Worm (Caenorhabditis elegans) whole organism, L2 larva: ENCODE results near the gene tbc-14.

Experiments
- F13H6.1 ChIP-seq: sonication (generic microtip); optimal IDR thresholded peaks from 2 replicates; lab custom pipeline; 2016; ENCODE audit warnings: missing genetic modification characterization, missing compliant biosample characterization
- R02D3.7 ChIP-seq: fragments of 150-350 bp; optimal IDR thresholded peaks from 2 replicates; lab custom pipeline; 2014; ENCODE audit warnings: missing biosample characterization, missing genetic modification characterization
- ZK546.5 ChIP-seq: sonication (generic microtip); optimal IDR thresholded peaks from 2 replicates; lab custom pipeline; 2017; ENCODE audit warnings: missing biosample characterization, missing genetic modification characterization
- ama-1 ChIP-seq: fragments of 150-350 bp; optimal IDR thresholded peaks from 2 replicates; lab custom pipeline; 2018; ENCODE audit warnings: inconsistent platforms
- blmp-1 ChIP-seq: sonication (generic microtip); optimal IDR thresholded peaks from 2 replicates; lab custom pipeline; 2017; ENCODE audit warnings: missing genetic modification characterization, mild to moderate bottlenecking, missing compliant biosample characterization, antibody characterized with exemption, moderate library complexity; ENCODE audit not compliant: insufficient read depth
- ceh-16 ChIP-seq: fragments of 150-350 bp; optimal IDR thresholded peaks from 2 replicates; lab custom pipeline; 2014; ENCODE audit warnings: missing biosample characterization, missing genetic modification characterization
- ceh-82 ChIP-seq: fragments of 150-350 bp; optimal IDR thresholded peaks from 2 replicates; lab custom pipeline; 2014; ENCODE audit warnings: missing biosample characterization, missing genetic modification characterization
- dmd-4 ChIP-seq: sonication (generic microtip); optimal IDR thresholded peaks from 2 replicates; lab custom pipeline; 2017; ENCODE audit warnings: missing biosample characterization, missing genetic modification characterization
- egl-27 ChIP-seq: sonication (generic microtip); optimal IDR thresholded peaks from 3 replicates; lab custom pipeline; 2017; ENCODE audit warnings: missing biosample characterization, missing genetic modification reagents, missing genetic modification characterization
- elt-1 ChIP-seq: fragments of 150-350 bp; optimal IDR thresholded peaks from 2 replicates; lab custom pipeline; 2014; ENCODE audit warnings: missing biosample characterization, missing genetic modification characterization
- elt-3 ChIP-seq: sonication (generic microtip); optimal IDR thresholded peaks from 2 replicates; lab custom pipeline; 2017; ENCODE audit warnings: missing biosample characterization, missing genetic modification characterization
- fos-1 ChIP-seq: fragments of 150-350 bp; optimal IDR thresholded peaks from 2 replicates; lab custom pipeline; 2014; ENCODE audit warnings: missing biosample characterization, missing genetic modification characterization
- gmeb-1 ChIP-seq: fragments of 150-350 bp; optimal IDR thresholded peaks from 2 replicates; lab custom pipeline; 2014; ENCODE audit warnings: missing biosample characterization, missing genetic modification characterization
- lin-11 ChIP-seq: fragments of 150-350 bp; sonication (generic microtip); optimal IDR thresholded peaks from 2 replicates; lab custom pipeline; 2014; ENCODE audit warnings: missing biosample characterization, missing genetic modification characterization, inconsistent platforms, mixed read lengths
- lin-13 ChIP-seq: fragments of 150-350 bp; optimal IDR thresholded peaks from 2 replicates; lab custom pipeline; 2014; ENCODE audit warnings: missing biosample characterization, missing genetic modification reagents, missing genetic modification characterization
- lsy-2 ChIP-seq, 2 experiments: fragments of 150-350 bp in 1 of 2; sonication (generic microtip) in 1 of 2; optimal IDR thresholded peaks; 2 replicates each; lab custom pipeline; 2014 to 2017; ENCODE audit warnings: missing biosample characterization in 2 of 2, missing genetic modification characterization in 2 of 2
- mab-5 ChIP-seq: fragments of 150-350 bp; optimal IDR thresholded peaks from 2 replicates; lab custom pipeline; 2014; ENCODE audit warnings: missing biosample characterization, missing genetic modification characterization
- mbf-1 ChIP-seq: sonication (generic microtip); optimal IDR thresholded peaks from 2 replicates; lab custom pipeline; 2017; ENCODE audit warnings: missing biosample characterization, missing genetic modification characterization
- mdl-1 ChIP-seq, 2 experiments: fragments of 150-350 bp in 1 of 2; sonication (generic microtip) in 1 of 2; optimal IDR thresholded peaks; 2 replicates each; lab custom pipeline; 2017; ENCODE audit warnings: missing biosample characterization in 2 of 2, missing genetic modification characterization in 2 of 2
- nhr-10 ChIP-seq: sonication (generic microtip); optimal IDR thresholded peaks from 2 replicates; lab custom pipeline; 2017; ENCODE audit warnings: missing biosample characterization, missing genetic modification characterization
- nhr-11 ChIP-seq: fragments of 150-350 bp; optimal IDR thresholded peaks from 2 replicates; lab custom pipeline; 2014; ENCODE audit warnings: missing biosample characterization, missing genetic modification characterization
- nhr-129 ChIP-seq: fragments of 150-350 bp; optimal IDR thresholded peaks from 2 replicates; lab custom pipeline; 2014; ENCODE audit warnings: missing biosample characterization, missing genetic modification characterization
- nhr-21 ChIP-seq: fragments of 150-350 bp; optimal IDR thresholded peaks from 2 replicates; lab custom pipeline; 2014; ENCODE audit warnings: missing biosample characterization, missing genetic modification characterization
- nhr-23 ChIP-seq: fragments of 150-350 bp; optimal IDR thresholded peaks from 2 replicates; lab custom pipeline; 2014; ENCODE audit warnings: missing biosample characterization, missing genetic modification reagents, missing genetic modification characterization
- nhr-25 ChIP-seq: fragments of 150-350 bp; sonication (generic microtip); optimal IDR thresholded peaks from 3 replicates; lab custom pipeline; 2014; ENCODE audit warnings: missing biosample characterization, missing genetic modification characterization
- nhr-6 ChIP-seq: fragments of 150-350 bp; optimal IDR thresholded peaks from 2 replicates; lab custom pipeline; 2014; ENCODE audit warnings: missing biosample characterization, missing genetic modification characterization
- nhr-77 ChIP-seq: fragments of 150-350 bp; optimal IDR thresholded peaks from 2 replicates; lab custom pipeline; 2014; ENCODE audit warnings: missing biosample characterization, missing genetic modification characterization
- peb-1 ChIP-seq: fragments of 150-350 bp; optimal IDR thresholded peaks from 2 replicates; lab custom pipeline; 2014; ENCODE audit warnings: missing biosample characterization, missing genetic modification characterization
- sem-4 ChIP-seq: fragments of 150-350 bp; optimal IDR thresholded peaks from 2 replicates; lab custom pipeline; 2014; ENCODE audit warnings: missing biosample characterization, missing genetic modification reagents, missing genetic modification characterization
- skn-1 ChIP-seq: sonication (generic microtip); optimal IDR thresholded peaks from 2 replicates; lab custom pipeline; 2017; ENCODE audit warnings: missing biosample characterization, missing genetic modification characterization
- sma-3 ChIP-seq: sonication (generic microtip); optimal IDR thresholded peaks from 2 replicates; lab custom pipeline; 2016; ENCODE audit warnings: missing genetic modification reagents, missing genetic modification characterization, missing compliant biosample characterization
- sma-9 ChIP-seq, 2 experiments: fragments of 150-350 bp in 1 of 2; sonication (generic microtip) in 1 of 2; optimal IDR thresholded peaks; 2 replicates each; lab custom pipeline; 2014 to 2016; ENCODE audit warnings: missing genetic modification characterization in 2 of 2, mild to moderate bottlenecking in 1 of 2, missing biosample characterization in 1 of 2, missing compliant biosample characterization in 1 of 2, missing genetic modification reagents in 1 of 2, moderate library complexity in 1 of 2
- unc-39 ChIP-seq: fragments of 150-350 bp; optimal IDR thresholded peaks from 2 replicates; lab custom pipeline; 2014; ENCODE audit warnings: missing biosample characterization, missing genetic modification characterization
- zag-1 ChIP-seq: fragments of 150-350 bp; optimal IDR thresholded peaks from 2 replicates; lab custom pipeline; 2014; ENCODE audit warnings: missing biosample characterization, missing genetic modification characterization
- ztf-1 ChIP-seq: fragments of 200-800 bp; sonication (Bioruptor generic); conservative IDR thresholded peaks from 2 replicates; pipeline ENCODE4 v1.3.6; 2022; ENCODE audit warnings: missing genetic modification characterization, missing compliant biosample characterization
- ztf-4 ChIP-seq: fragments of 150-350 bp; optimal IDR thresholded peaks from 2 replicates; lab custom pipeline; 2014; ENCODE audit warnings: missing biosample characterization, missing genetic modification characterization

tbc-14 gene

ce11 chrII:13485119-13485518 lies 37.7 kb upstream of the tbc-14 start:
- TF ChIP-seq nhr-129 (no peak), peb-1 (tag; lab: Kevin White, UChicago) (no peak), nhr-6 (tag; lab: Kevin White, UChicago) (no peak), mdl-1 (tag; optimal IDR thresholded peaks at IDR 0.05; lab: Kevin White, UChicago) (no peak), dmd-4 (tag; lab: Kevin White, UChicago) (no peak), skn-1 (no peak), blmp-1 (tag; lab: Kevin White, UChicago) (no peak), lsy-2 (tag; optimal IDR thresholded peaks at IDR 0.05; lab: Kevin White, UChicago) (no peak), F13H6.1 (tag; lab: Kevin White, UChicago) (no peak), ztf-4 (tag; lab: Kevin White, UChicago) (no peak), elt-1 (no peak), elt-3 (tag; lab: Kevin White, UChicago) (no peak), nhr-11 (no peak), unc-39 (tag; lab: Kevin White, UChicago) (no peak), ama-1 (lab: Kevin White, UChicago) (no peak), fos-1 (tag; lab: Kevin White, UChicago) (no peak), nhr-10 (no peak), gmeb-1 (no peak)

- TF ChIP-seq peb-1 (tag; lab: Kevin White, UChicago) (no peak), elt-1 (no peak), nhr-23 (no peak), ama-1 (lab: Kevin White, UChicago) (no peak), dmd-4 (tag; lab: Kevin White, UChicago) (no peak), ztf-1 (GFP tag; lab: Robert Waterston, UW) (no peak), sma-9 (GFP tag; optimal IDR thresholded peaks at IDR 0.05; lab: Kevin White, UChicago) (no peak), sma-9 (tag; optimal IDR thresholded peaks at IDR 0.05; lab: Kevin White, UChicago) (no peak), nhr-21 (tag; lab: Kevin White, UChicago) (no peak), unc-39 (tag; lab: Kevin White, UChicago) (no peak), nhr-77 (tag; lab: Kevin White, UChicago) (no peak), nhr-25 (tag; lab: Kevin White, UChicago) (no peak), gmeb-1 (no peak), nhr-129 (no peak), nhr-11 (no peak), ZK546.5 (tag; lab: Kevin White, UChicago) (no peak), R02D3.7 (tag; lab: Kevin White, UChicago) (no peak)
Observed at ce11 chrII:13484108-13484507, 36.7 kb upstream of the tbc-14 start.

- TF ChIP-seq ztf-4 (tag; lab: Kevin White, UChicago) (no peak), elt-3 (tag; lab: Kevin White, UChicago) (no peak), mbf-1 (tag; lab: Kevin White, UChicago) (no peak), zag-1 (tag; lab: Kevin White, UChicago) (no peak), mab-5 (tag; lab: Kevin White, UChicago) (no peak), lin-11 (tag; lab: Kevin White, UChicago) (no peak), sem-4 (tag; lab: Kevin White, UChicago) (no peak)
Observed at ce11 chrII:13481781-13482455, 34.5 kb upstream of the tbc-14 start, which contains the start of gene E01G4.6. Gene E01G4.6 (plus strand): TSS chrII:13482405.

- TF ChIP-seq egl-27 (tag; lab: Kevin White, UChicago): no peak
- no peak for TF ChIP-seq dmd-4 (tag; lab: Kevin White, UChicago)
- no peak for TF ChIP-seq unc-39 (tag; lab: Kevin White, UChicago)
- no peak for TF ChIP-seq gmeb-1
- TF ChIP-seq lsy-2 (tag; optimal IDR thresholded peaks at IDR 0.05; lab: Kevin White, UChicago): no peak
- no peak for TF ChIP-seq ztf-4 (tag; lab: Kevin White, UChicago)
- no peak for TF ChIP-seq lin-13
- TF ChIP-seq nhr-10: no peak
- TF ChIP-seq ceh-82: no peak
- TF ChIP-seq mab-5 (tag; lab: Kevin White, UChicago): no peak
- TF ChIP-seq sma-3: no peak
- no peak for TF ChIP-seq ceh-16 (tag; lab: Kevin White, UChicago)
Observed at ce11 chrII:13479424-13479823, 32.0 kb upstream of the tbc-14 start.
